Fruit fly (Drosophila melanogaster) whole organism, embryonic: ENCODE measurements around the gene Fibp.

Experiments
- B-H2 ChIP-seq: fragments of 200-800 bp; sonication (Bioruptor generic); optimal IDR thresholded peaks from 2 replicates; lab custom pipeline; 2018; ENCODE audit warnings: missing biosample characterization, mild to moderate bottlenecking, missing genetic modification characterization
- CG10147 ChIP-seq: fragments of 200-800 bp; sonication (Bioruptor generic); optimal IDR thresholded peaks from 2 replicates; lab custom pipeline; 2019; ENCODE audit warnings: missing biosample characterization, mild to moderate bottlenecking, missing genetic modification characterization, moderate library complexity
- CG10462 ChIP-seq: fragments of 200-800 bp; sonication (Bioruptor generic); optimal IDR thresholded peaks from 2 replicates; lab custom pipeline; 2016; ENCODE audit warnings: missing biosample characterization, missing genetic modification characterization
- CG10543 ChIP-seq: fragments of 200-800 bp; sonication (Bioruptor generic); optimal IDR thresholded peaks from 3 replicates; lab custom pipeline; 2017; ENCODE audit warnings: missing biosample characterization, mild to moderate bottlenecking, missing genetic modification characterization, moderate library complexity
- CG10654 ChIP-seq: fragments of 200-800 bp; sonication (Bioruptor generic); optimal IDR thresholded peaks from 2 replicates; lab custom pipeline; 2016; ENCODE audit warnings: missing biosample characterization, missing genetic modification characterization
- CG10959 ChIP-seq: fragments of 200-800 bp; sonication (Bioruptor generic); IDR thresholded peaks from 2 replicates; pipeline ENCODE4 v1.3.6; 2022; ENCODE audit warnings: missing biosample characterization, missing genetic modification characterization
- CG1233 ChIP-seq: fragments of 200-800 bp; sonication (Bioruptor generic); optimal IDR thresholded peaks from 4 replicates; lab custom pipeline; 2018; ENCODE audit warnings: missing biosample characterization, mild to moderate bottlenecking, missing genetic modification characterization
- CG14014 ChIP-seq: fragments of 200-800 bp; sonication (Bioruptor generic); IDR thresholded peaks from 2 replicates; pipeline ENCODE4 v1.3.6; 2022; ENCODE audit warnings: missing biosample characterization, missing genetic modification characterization
- CG14860 ChIP-seq: fragments of 200-800 bp; sonication (Bioruptor generic); IDR thresholded peaks from 3 replicates; pipeline ENCODE4 v1.3.6; 2022; ENCODE audit warnings: missing biosample characterization, missing genetic modification characterization; ENCODE audit not compliant: partially characterized antibody
- CG17186 ChIP-seq: fragments of 200-800 bp; sonication (Bioruptor generic); optimal IDR thresholded peaks from 3 replicates; lab custom pipeline; 2017; ENCODE audit warnings: missing biosample characterization, missing genetic modification reagents, missing genetic modification characterization
- CG17568 ChIP-seq: fragments of 200-800 bp; sonication (Bioruptor generic); optimal IDR thresholded peaks from 2 replicates; lab custom pipeline; 2018; ENCODE audit warnings: missing biosample characterization, mild to moderate bottlenecking, missing genetic modification characterization, moderate library complexity
- CG17612 ChIP-seq: fragments of 200-800 bp; sonication (Bioruptor generic); IDR thresholded peaks from 2 replicates; pipeline ENCODE4 v1.3.6; 2022; ENCODE audit warnings: missing biosample characterization, missing genetic modification characterization
- CG30020 ChIP-seq: fragments of 200-800 bp; optimal IDR thresholded peaks from 2 replicates; lab custom pipeline; 2019; ENCODE audit warnings: missing biosample characterization, mild to moderate bottlenecking, missing genetic modification characterization, moderate library complexity
- CG34376 ChIP-seq: fragments of 200-800 bp; sonication (Bioruptor generic); optimal IDR thresholded peaks from 2 replicates; lab custom pipeline; 2018; ENCODE audit warnings: missing biosample characterization, mild to moderate bottlenecking, missing genetic modification characterization
- CG3726 ChIP-seq: fragments of 200-800 bp; sonication (Bioruptor generic); IDR thresholded peaks from 3 replicates; pipeline ENCODE4, ENCODE4 v1.3.6; 2022; ENCODE audit warnings: missing biosample characterization, missing genetic modification characterization
- CG4617 ChIP-seq: fragments of 200-800 bp; sonication (Bioruptor generic); optimal IDR thresholded peaks from 3 replicates; lab custom pipeline; 2016; ENCODE audit warnings: missing biosample characterization, missing genetic modification characterization, borderline replicate concordance
- CG5180 ChIP-seq: fragments of 200-800 bp; sonication (Bioruptor generic); optimal IDR thresholded peaks from 3 replicates; lab custom pipeline; 2017; ENCODE audit warnings: missing biosample characterization, missing genetic modification characterization, mild to moderate bottlenecking, moderate library complexity, missing genetic modification reagents
- CG6683 ChIP-seq: fragments of 200-800 bp; sonication (Bioruptor generic); optimal IDR thresholded peaks from 2 replicates; lab custom pipeline; 2017; ENCODE audit warnings: missing biosample characterization, mild to moderate bottlenecking, missing genetic modification characterization, missing genetic modification reagents
- CG7786 ChIP-seq: fragments of 200-800 bp; sonication (Bioruptor generic); optimal IDR thresholded peaks from 2 replicates; lab custom pipeline; 2016; ENCODE audit warnings: missing biosample characterization, missing genetic modification characterization
- CG8765 ChIP-seq: fragments of 200-800 bp; sonication (Bioruptor generic); IDR thresholded peaks from 2 replicates; pipeline ENCODE4 v1.3.6; 2022; ENCODE audit warnings: missing biosample characterization, missing genetic modification characterization
- CG8944 ChIP-seq: fragments of 200-800 bp; sonication (Bioruptor generic); optimal IDR thresholded peaks from 3 replicates; lab custom pipeline; 2016; ENCODE audit warnings: missing biosample characterization, missing genetic modification characterization
- CG9609 ChIP-seq: fragments of 200-800 bp; sonication (Bioruptor generic); optimal IDR thresholded peaks from 3 replicates; lab custom pipeline; 2016; ENCODE audit warnings: missing biosample characterization, missing genetic modification characterization
- Chrac-16 ChIP-seq: fragments of 200-800 bp; sonication (Bioruptor generic); optimal IDR thresholded peaks from 3 replicates; lab custom pipeline; 2016; ENCODE audit warnings: missing biosample characterization, missing genetic modification characterization
- Dfd ChIP-seq, 2 experiments: fragments of >200 bp; optimal IDR thresholded peaks; 2 replicates each; lab custom pipeline; 2017; ENCODE audit warnings: missing biosample characterization in 2 of 2, missing genetic modification characterization in 2 of 2
- Elba2 ChIP-seq: fragments of 200-800 bp; sonication (Bioruptor generic); optimal IDR thresholded peaks from 3 replicates; lab custom pipeline; 2016; ENCODE audit warnings: missing biosample characterization, missing genetic modification characterization
- Fer3 ChIP-seq: fragments of 200-800 bp; sonication (Bioruptor generic); optimal IDR thresholded peaks from 2 replicates; lab custom pipeline; 2018; ENCODE audit warnings: missing biosample characterization, mild to moderate bottlenecking, missing genetic modification characterization, moderate library complexity
- Hr51 ChIP-seq, 2 experiments: fragments of 200-800 bp; sonication (Bioruptor generic); optimal IDR thresholded peaks; 2 replicates in 1 of 2; 3 replicates in 1 of 2; lab custom pipeline; 2016 to 2018; ENCODE audit warnings: missing biosample characterization in 2 of 2, missing genetic modification characterization in 2 of 2, mild to moderate bottlenecking in 1 of 2, moderate library complexity in 1 of 2
- Lhr ChIP-seq: fragments of 200-800 bp; sonication (Bioruptor generic); optimal IDR thresholded peaks from 3 replicates; lab custom pipeline; 2017; ENCODE audit warnings: mild to moderate bottlenecking, missing biosample characterization, missing genetic modification reagents, missing genetic modification characterization
- NC2α ChIP-seq: fragments of 200-800 bp; sonication (Bioruptor generic); optimal IDR thresholded peaks from 2 replicates; lab custom pipeline; 2016; ENCODE audit warnings: missing biosample characterization, missing genetic modification characterization
- Poxn ChIP-seq: fragments of 200-800 bp; sonication (Bioruptor generic); IDR thresholded peaks from 2 replicates; pipeline ENCODE4 v1.3.6; 2022; ENCODE audit warnings: missing biosample characterization, missing genetic modification characterization
- Side ChIP-seq: fragments of 200-800 bp; sonication (Bioruptor generic); optimal IDR thresholded peaks from 2 replicates; lab custom pipeline; 2016; ENCODE audit warnings: missing biosample characterization, missing genetic modification characterization
- Usf ChIP-seq: fragments of 200-800 bp; sonication (Bioruptor generic); optimal IDR thresholded peaks from 2 replicates; lab custom pipeline; 2017; ENCODE audit warnings: missing genotype, missing biosample characterization, missing genetic modification characterization
- Xrp1 ChIP-seq: fragments of 200-800 bp; sonication (Bioruptor generic); IDR thresholded peaks from 2 replicates; pipeline ENCODE4 v1.3.6; 2022; ENCODE audit warnings: missing biosample characterization, missing genetic modification characterization
- ara ChIP-seq: fragments of 200-800 bp; sonication (Bioruptor generic); IDR thresholded peaks from 2 replicates; pipeline ENCODE4 v1.3.6; 2022; ENCODE audit warnings: missing biosample characterization, missing genetic modification characterization
- ase ChIP-seq: fragments of 200-800 bp; sonication (Bioruptor generic); IDR thresholded peaks from 3 replicates; pipeline ENCODE4 v1.3.6; 2022; ENCODE audit warnings: missing biosample characterization, missing genetic modification characterization
- crc ChIP-seq: fragments of 200-800 bp; sonication (Bioruptor generic); optimal IDR thresholded peaks from 2 replicates; lab custom pipeline; 2016; ENCODE audit warnings: missing biosample characterization, missing genetic modification characterization
- croc ChIP-seq: fragments of 200-800 bp; sonication (Bioruptor generic); conservative IDR thresholded peaks from 3 replicates; pipeline ENCODE4 v1.3.6; 2022; ENCODE audit warnings: missing biosample characterization, missing genetic modification characterization
- exex ChIP-seq: fragments of 200-800 bp; sonication (Bioruptor generic); optimal IDR thresholded peaks from 4 replicates; lab custom pipeline; 2018; ENCODE audit warnings: missing biosample characterization, mild to moderate bottlenecking, missing genetic modification characterization, moderate library complexity
- fd102C ChIP-seq: fragments of 200-800 bp; sonication (Bioruptor generic); optimal IDR thresholded peaks from 2 replicates; lab custom pipeline; 2018; ENCODE audit warnings: missing biosample characterization, mild to moderate bottlenecking, missing genetic modification characterization, moderate library complexity
- ham ChIP-seq: fragments of 200-800 bp; sonication (Bioruptor generic); IDR thresholded peaks from 2 replicates; pipeline ENCODE4 v1.3.6; 2022; ENCODE audit warnings: missing biosample characterization, missing genetic modification characterization
- jing ChIP-seq: fragments of 200-800 bp; sonication (Bioruptor generic); optimal IDR thresholded peaks from 2 replicates; lab custom pipeline; 2018; ENCODE audit warnings: missing biosample characterization, mild to moderate bottlenecking, missing genetic modification characterization
- klu ChIP-seq: fragments of 200-800 bp; sonication (Bioruptor generic); IDR thresholded peaks from 2 replicates; pipeline ENCODE4 v1.3.6; 2022; ENCODE audit warnings: missing biosample characterization, missing genetic modification characterization
- lab ChIP-seq: fragments of 200-800 bp; sonication (Bioruptor generic); optimal IDR thresholded peaks from 3 replicates; lab custom pipeline; 2017; ENCODE audit warnings: missing biosample characterization, missing genetic modification characterization, mild to moderate bottlenecking, moderate library complexity, missing genetic modification reagents
- lbe ChIP-seq: fragments of 200-800 bp; sonication (Bioruptor generic); optimal IDR thresholded peaks from 2 replicates; lab custom pipeline; 2016; ENCODE audit warnings: missing biosample characterization, mild to moderate bottlenecking, missing genetic modification characterization
- lilli ChIP-seq: fragments of 200-800 bp; sonication (Bioruptor generic); optimal IDR thresholded peaks from 3 replicates; lab custom pipeline; 2016; ENCODE audit warnings: missing biosample characterization, missing genetic modification characterization
- nmo ChIP-seq: fragments of 200-800 bp; sonication (Bioruptor generic); optimal IDR thresholded peaks from 2 replicates; lab custom pipeline; 2018; ENCODE audit warnings: missing biosample characterization, mild to moderate bottlenecking, missing genetic modification characterization, moderate library complexity
- otp ChIP-seq: fragments of 200-800 bp; sonication (Bioruptor generic); IDR thresholded peaks from 3 replicates; pipeline ENCODE4, ENCODE4 v1.3.6; 2022; ENCODE audit warnings: missing biosample characterization, missing genetic modification characterization
- pho ChIP-seq: fragments of 200-800 bp; sonication (Bioruptor generic); optimal IDR thresholded peaks from 2 replicates; lab custom pipeline; 2016; ENCODE audit warnings: missing biosample characterization, missing genetic modification characterization
- phol ChIP-seq: fragments of 200-800 bp; sonication (Bioruptor generic); optimal IDR thresholded peaks from 3 replicates; lab custom pipeline; 2018; ENCODE audit warnings: missing biosample characterization, mild to moderate bottlenecking, missing genetic modification characterization, moderate library complexity
- seq ChIP-seq: fragments of 200-800 bp; sonication (Bioruptor generic); IDR thresholded peaks from 2 replicates; pipeline ENCODE4 v1.3.6; 2022; ENCODE audit warnings: missing biosample characterization, missing genetic modification characterization
- usp ChIP-seq: fragments of >200 bp; optimal IDR thresholded peaks from 2 replicates; lab custom pipeline; 2017; ENCODE audit warnings: missing biosample characterization, missing genetic modification characterization
- zen2 ChIP-seq: fragments of 200-800 bp; sonication (Bioruptor generic); IDR thresholded peaks from 3 replicates; pipeline ENCODE4 v1.3.6; 2022; ENCODE audit warnings: missing biosample characterization, missing genetic modification characterization; ENCODE audit not compliant: partially characterized antibody

Gene Fibp

DNA sequence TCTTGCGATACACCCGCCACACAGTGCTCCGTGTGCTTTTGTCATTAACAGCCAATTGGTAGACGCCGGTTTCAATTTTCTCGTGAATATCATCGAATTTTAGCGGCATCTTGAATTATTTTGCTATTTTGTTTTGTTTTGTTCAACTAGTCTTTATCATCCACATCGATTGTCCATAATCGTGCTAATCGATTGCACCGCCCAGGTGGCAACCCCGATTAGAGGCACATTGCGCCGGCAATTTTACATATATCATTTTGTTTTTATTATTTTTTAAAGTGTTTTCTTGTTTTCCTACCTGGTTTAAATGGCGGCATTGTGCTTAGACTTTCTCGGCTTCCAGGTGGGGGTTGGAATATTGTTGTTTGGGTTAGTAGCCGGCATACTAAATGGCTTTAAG is 11.9 kb downstream of the Fibp start, which contains the start of gene CG34116 (continued):
- TF ChIP-seq CG7786 (GFP tag; lab: Kevin White, UChicago) (no peak), crc (GFP tag; lab: Kevin White, UChicago) (no peak), CG10462 (GFP tag; lab: Kevin White, UChicago) (no peak), B-H2 (GFP tag; lab: Kevin White, UChicago) (no peak), jing (GFP tag; lab: Kevin White, UChicago) (no peak), Poxn (GFP tag; lab: Robert Waterston, UW) (no peak), phol (tag; lab: Kevin White, UChicago) (peak; percentile 30), CG9609 (GFP tag; lab: Kevin White, UChicago) (no peak), ara (GFP tag; lab: Robert Waterston, UW) (no peak), Lhr (no peak), CG34376 (no peak), NC2α (no peak), Hr51 (GFP tag; optimal IDR thresholded peaks at IDR 0.05; lab: Kevin White, UChicago) (no peak), Chrac-16 (GFP tag; lab: Kevin White, UChicago) (no peak), CG6683 (no peak), Xrp1 (GFP tag; lab: Robert Waterston, UW) (no peak), klu (no peak), lilli (GFP tag; lab: Kevin White, UChicago) (no peak), CG5180 (GFP tag; lab: Kevin White, UChicago) (no peak), CG3726 (GFP tag; lab: Robert Waterston, UW) (no peak), croc (GFP tag; lab: Robert Waterston, UW) (no peak), CG10543 (GFP tag; lab: Kevin White, UChicago) (no peak), CG4617 (GFP tag; lab: Kevin White, UChicago) (no peak), CG10654 (GFP tag; lab: Kevin White, UChicago) (no peak), nmo (GFP tag; lab: Kevin White, UChicago) (no peak), zen2 (peak; percentile 75; the same call in 2 of the 3 replicates), CG17612 (GFP tag; lab: Robert Waterston, UW) (no peak), Dfd (GFP tag; optimal IDR thresholded peaks at IDR 0.05; lab: Kevin White, UChicago) (no peak), CG30020 (tag; lab: Kevin White, UChicago) (no peak), lab (GFP tag; lab: Kevin White, UChicago) (no peak), ase (GFP tag; lab: Robert Waterston, UW) (no peak), seq (GFP tag; lab: Robert Waterston, UW) (no peak), CG10959 (GFP tag; lab: Robert Waterston, UW) (no peak), CG14014 (no peak), lbe (GFP tag; lab: Kevin White, UChicago) (no peak), fd102C (GFP tag; lab: Kevin White, UChicago) (no peak), Fer3 (no peak), Usf (GFP tag; lab: Kevin White, UChicago) (no peak), ham (GFP tag; lab: Robert Waterston, UW) (no peak), CG1233 (no peak), CG17568 (GFP tag; lab: Kevin White, UChicago) (no peak), CG17186 (GFP tag; lab: Kevin White, UChicago) (no peak), exex (tag; lab: Kevin White, UChicago) (no peak), CG8765 (no peak), Elba2 (GFP tag; lab: Kevin White, UChicago) (no peak), CG10147 (GFP tag; lab: Kevin White, UChicago) (no peak), otp (GFP tag; lab: Robert Waterston, UW) (no peak), usp (GFP tag; lab: Kevin White, UChicago) (no peak), CG14860 (peak; percentile 48; the same call in 2 of the 3 replicates), CG8944 (GFP tag; lab: Kevin White, UChicago) (no peak), Side (no peak), pho (GFP tag; lab: Kevin White, UChicago) (no peak)
